Worm (Caenorhabditis elegans) whole organism, mixed stage, embryonic: ENCODE data around the gene pals-25.

Experiments
- drap-1 ChIP-seq: fragments of 200-800 bp; sonication (Bioruptor generic); optimal IDR thresholded peaks from 3 replicates; lab custom pipeline; 2018; ENCODE audit warnings: mild to moderate bottlenecking, missing genetic modification characterization, missing compliant biosample characterization
- elt-3 ChIP-seq: fragments of 150-350 bp; optimal IDR thresholded peaks from 2 replicates; lab custom pipeline; 2014; ENCODE audit warnings: missing biosample characterization, missing genetic modification characterization
- mep-1 ChIP-seq: fragments of 150-350 bp; optimal IDR thresholded peaks from 2 replicates; lab custom pipeline; 2017; ENCODE audit warnings: missing biosample characterization, missing genetic modification reagents, missing genetic modification characterization, inconsistent platforms
- nhr-237 ChIP-seq: fragments of 150-350 bp; optimal IDR thresholded peaks from 2 replicates; lab custom pipeline; 2014; ENCODE audit warnings: missing biosample characterization, missing genetic modification characterization
- snpc-4 ChIP-seq: fragments of 150-350 bp; optimal IDR thresholded peaks from 2 replicates; lab custom pipeline; 2014; ENCODE audit warnings: missing biosample characterization, missing genetic modification characterization
- ztf-11 ChIP-seq: fragments of 150-350 bp; optimal IDR thresholded peaks from 2 replicates; lab custom pipeline; 2014; ENCODE audit warnings: missing biosample characterization, missing genetic modification characterization

DNA sequence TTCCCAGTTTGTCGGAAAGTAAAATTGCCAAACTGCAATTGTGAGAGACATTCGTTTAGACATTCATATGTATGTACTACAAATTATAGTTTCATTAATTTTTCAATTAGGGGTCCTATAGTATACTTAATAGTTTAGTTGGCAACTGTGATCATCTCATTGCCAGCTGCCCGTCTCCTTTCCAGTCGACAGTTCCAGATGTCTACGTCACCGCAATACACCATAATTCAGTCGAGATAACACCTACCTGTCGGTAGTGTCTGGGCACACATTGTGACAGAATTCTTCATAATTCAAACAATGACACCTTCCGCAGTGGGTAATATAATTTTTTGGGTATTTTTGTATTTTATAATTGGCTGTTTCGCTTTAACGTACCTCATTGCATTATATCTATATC, 39.2 kb downstream of the pals-25 start, which contains the start of gene F40G9.19:
- TF ChIP-seq mep-1 (tag; lab: Kevin White, UChicago), result no peak
- TF ChIP-seq ztf-11 (tag; lab: Kevin White, UChicago), result no peak
- TF ChIP-seq nhr-237 (tag; lab: Kevin White, UChicago), result no peak
- no peak for TF ChIP-seq drap-1 (GFP tag; lab: Kevin White, UChicago)
- TF ChIP-seq elt-3 (tag; lab: Kevin White, UChicago), result no peak
- no peak for TF ChIP-seq snpc-4 (tag; lab: Kevin White, UChicago)
